Worm (Caenorhabditis elegans) whole organism, L4 larva: ENCODE data around the gene erl-1.

Source experiments
- ama-1 ChIP-seq: fragments of 150-350 bp; optimal IDR thresholded peaks from 2 replicates; lab custom pipeline; 2014; ENCODE audit warnings: inconsistent platforms, mixed read lengths
- jun-1 ChIP-seq: fragments of 150-350 bp; optimal IDR thresholded peaks from 2 replicates; lab custom pipeline; 2014; ENCODE audit warnings: missing biosample characterization, missing genetic modification reagents, missing genetic modification characterization
- lin-13 ChIP-seq: fragments of 150-350 bp; optimal IDR thresholded peaks from 2 replicates; lab custom pipeline; 2014; ENCODE audit warnings: missing biosample characterization, missing genetic modification reagents, missing genetic modification characterization
- mes-2 ChIP-seq: sonication (generic microtip); optimal IDR thresholded peaks from 2 replicates; lab custom pipeline; 2016; ENCODE audit warnings: missing genotype, mild to moderate bottlenecking, missing genetic modification characterization, missing compliant biosample characterization; ENCODE audit not compliant: poor library complexity, severe bottlenecking
- nhr-11 ChIP-seq: fragments of 150-350 bp; optimal IDR thresholded peaks from 2 replicates; lab custom pipeline; 2014; ENCODE audit warnings: missing biosample characterization, missing genetic modification characterization
- nhr-25 ChIP-seq: sonication (generic microtip); optimal IDR thresholded peaks from 2 replicates; lab custom pipeline; 2017; ENCODE audit warnings: missing genetic modification characterization, mild to moderate bottlenecking, missing compliant biosample characterization, antibody characterized with exemption, moderate library complexity, borderline replicate concordance; ENCODE audit not compliant: insufficient read depth
- nhr-48 ChIP-seq: sonication (generic microtip); optimal IDR thresholded peaks from 2 replicates; lab custom pipeline; 2016; ENCODE audit warnings: mild to moderate bottlenecking, missing genetic modification characterization, missing compliant biosample characterization
- set-16 ChIP-seq: fragments of 200-800 bp; sonication (Bioruptor generic); IDR thresholded peaks from 2 replicates; pipeline ENCODE4 v1.3.6; 2022; ENCODE audit warnings: missing genetic modification reagents, missing genetic modification characterization, missing compliant biosample characterization
- snpc-4 ChIP-seq: fragments of 150-350 bp; optimal IDR thresholded peaks from 2 replicates; lab custom pipeline; 2014; ENCODE audit warnings: missing biosample characterization, missing genetic modification characterization
- unc-130 ChIP-seq: sonication (generic microtip); optimal IDR thresholded peaks from 2 replicates; lab custom pipeline; 2016; ENCODE audit warnings: missing genetic modification reagents, missing genetic modification characterization, missing compliant biosample characterization
- unc-62 ChIP-seq, 3 experiments: fragments of 150-350 bp in 1 of 3; sonication (generic microtip); optimal IDR thresholded peaks in 2 of 3; peaks in 1 of 3; 1 replicate in 1 of 3; 2 replicates in 2 of 3; lab custom pipeline; 2014 to 2017; ENCODE audit warnings: missing biosample characterization in 3 of 3, missing genetic modification characterization in 3 of 3, missing genetic modification reagents in 3 of 3, missing genotype in 1 of 3
- vab-7 ChIP-seq: fragments of 200-800 bp; sonication (Bioruptor generic); IDR thresholded peaks from 2 replicates; pipeline ENCODE4 v1.3.6; 2022; ENCODE audit warnings: missing genetic modification reagents, missing genetic modification characterization, missing compliant biosample characterization
- zag-1 ChIP-seq: fragments of 150-350 bp; optimal IDR thresholded peaks from 2 replicates; lab custom pipeline; 2014; ENCODE audit warnings: missing biosample characterization, missing genetic modification characterization

ce11 chrIV:12289149-12289548 is 1.4 kb downstream of the erl-1 start, which contains the start of gene C42C1.9:
- TF ChIP-seq set-16 (GFP tag; lab: Robert Waterston, UW) (no peak), snpc-4 (tag; lab: Kevin White, UChicago) (no peak), nhr-25 (tag; lab: Kevin White, UChicago) (no peak), zag-1 (tag; lab: Kevin White, UChicago) (no peak), unc-130 (GFP tag; lab: Kevin White, UChicago) (no peak), nhr-48 (tag; lab: Kevin White, UChicago) (no peak), unc-62 (GFP tag; optimal IDR thresholded peaks at IDR 0.05 in 1 of 2; lab: Kevin White, UChicago) (no peak), unc-62 (tag; optimal IDR thresholded peaks at IDR 0.05; lab: Kevin White, UChicago) (no peak), mes-2 (tag; lab: Kevin White, UChicago) (no peak), vab-7 (GFP tag; lab: Robert Waterston, UW) (no peak), ama-1 (lab: Kevin White, UChicago) (no peak), jun-1 (tag; lab: Kevin White, UChicago) (no peak), lin-13 (GFP tag; lab: Kevin White, UChicago) (no peak), nhr-11 (tag; lab: Kevin White, UChicago) (no peak)
